Fruit fly (Drosophila melanogaster): ENCODE data around the gene miple2.

- TF ChIP-seq dsx (GFP tag; optimal IDR thresholded peaks at IDR 0.05; ENCODE audit: poor library complexity, severe bottlenecking) (no peak), CG9139 (GFP tag; optimal IDR thresholded peaks at IDR 0.05) (no peak), Hr4 (GFP tag; optimal IDR thresholded peaks at IDR 0.05) (no peak), Ets96B (tag; optimal IDR thresholded peaks at IDR 0.05) (no peak), CG6792 (GFP tag; optimal IDR thresholded peaks at IDR 0.05) (no peak), svp (GFP tag) (peak; percentile 80), lz (GFP tag; optimal IDR thresholded peaks at IDR 0.05) (peak; percentile 50), Eip78C (GFP tag) (peak; percentile 64), CG8319 (GFP tag; optimal IDR thresholded peaks at IDR 0.05) (no peak), topi (GFP tag; optimal IDR thresholded peaks at IDR 0.05) (peak; percentile 24), CG3919 (GFP tag; optimal IDR thresholded peaks at IDR 0.05) (peak; percentile 43), CG10631 (GFP tag; optimal IDR thresholded peaks at IDR 0.05) (peak; percentile 60)
Measured at dm6 chr3L:264378-265151, 6.4 kb upstream of the miple2 start, which contains the start of the genes Tudor-SN and mRpL17.
